Worm (Caenorhabditis elegans) whole organism, young adult: ENCODE data around the gene cyp-33E1.

Experiments
- F49E8.2 ChIP-seq: sonication (generic microtip); optimal IDR thresholded peaks from 3 replicates; lab custom pipeline; 2017; ENCODE audit warnings: missing genetic modification characterization, mild to moderate bottlenecking, missing compliant biosample characterization, antibody characterized with exemption, moderate library complexity; ENCODE audit not compliant: insufficient read depth
- Y95B8A.8 ChIP-seq: fragments of 200-800 bp; sonication (Bioruptor generic); IDR thresholded peaks from 2 replicates; pipeline ENCODE4 v1.3.6; 2022; ENCODE audit warnings: missing genetic modification reagents, missing genetic modification characterization, missing compliant biosample characterization
- ama-1 ChIP-seq, 3 experiments: fragments of 150-350 bp in 1 of 3; sonication (generic microtip) in 2 of 3; optimal IDR thresholded peaks; 2 replicates each; lab custom pipeline; 2014 to 2018; ENCODE audit warnings: missing biosample characterization in 2 of 3, missing genetic modification characterization in 2 of 3, missing genetic modification reagents in 2 of 3
- cebp-1 ChIP-seq, 2 experiments: fragments of 200-800 bp in 1 of 2; sonication (Bioruptor generic) in 1 of 2; sonication (generic microtip) in 1 of 2; IDR thresholded peaks in 1 of 2; optimal IDR thresholded peaks in 1 of 2; 2 replicates each; pipeline versions ENCODE4 v1.3.6 to Lab custom; 2017 to 2022; ENCODE audit warnings: missing compliant biosample characterization in 2 of 2, missing genetic modification characterization in 2 of 2, mild to moderate bottlenecking in 1 of 2, missing genetic modification reagents in 1 of 2, moderate library complexity in 1 of 2
- ceh-91 ChIP-seq: fragments of 200-800 bp; sonication (Bioruptor generic); IDR thresholded peaks from 2 replicates; pipeline ENCODE4 v1.3.6; 2022; ENCODE audit warnings: missing genetic modification reagents, missing genetic modification characterization, missing compliant biosample characterization
- dpl-1 ChIP-seq: fragments of 150-350 bp; optimal IDR thresholded peaks from 2 replicates; lab custom pipeline; 2014; ENCODE audit warnings: missing biosample characterization, missing genetic modification reagents, missing genetic modification characterization
- egrh-3 ChIP-seq: fragments of 200-800 bp; sonication (Bioruptor generic); IDR thresholded peaks from 2 replicates; pipeline ENCODE4 v1.3.6; 2022; ENCODE audit warnings: missing genetic modification reagents, missing genetic modification characterization, missing compliant biosample characterization
- madf-6 ChIP-seq: fragments of 200-800 bp; sonication (Bioruptor generic); IDR thresholded peaks from 2 replicates; pipeline ENCODE4 v1.3.6; 2022; ENCODE audit warnings: missing genetic modification reagents, missing genetic modification characterization, missing compliant biosample characterization
- pha-4 ChIP-seq: fragments of 150-350 bp; sonication (generic microtip); optimal IDR thresholded peaks from 2 replicates; lab custom pipeline; 2014; ENCODE audit warnings: missing biosample characterization, missing genetic modification reagents, missing genetic modification characterization
- unc-62 ChIP-seq: fragments of 150-350 bp; optimal IDR thresholded peaks from 2 replicates; lab custom pipeline; 2014; ENCODE audit warnings: missing biosample characterization, missing genetic modification reagents, missing genetic modification characterization

DNA sequence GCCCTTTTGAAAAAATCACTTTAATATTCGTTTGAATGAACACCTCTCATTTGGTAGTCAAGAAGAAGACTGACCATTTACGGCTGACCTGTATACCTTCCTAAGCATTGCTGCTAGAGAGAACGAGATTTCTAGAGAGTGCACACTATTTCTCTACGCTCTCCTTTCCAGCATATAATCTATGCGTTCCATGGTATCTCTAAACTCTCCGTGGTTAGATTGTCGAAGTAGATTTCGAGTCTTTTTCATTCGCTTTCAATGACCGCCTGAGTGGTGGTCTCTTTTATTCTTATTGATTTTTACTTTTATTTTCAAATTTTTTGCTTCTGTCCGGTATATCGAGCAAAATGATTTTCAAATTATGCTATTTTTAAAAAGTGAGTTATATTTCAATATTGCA is 50.9 kb downstream of the cyp-33E1 start:
- TF ChIP-seq egrh-3, result no peak
- no peak for TF ChIP-seq dpl-1 (GFP tag; lab: Kevin White, UChicago)
- no peak for TF ChIP-seq F49E8.2 (tag; lab: Kevin White, UChicago)
- no peak for TF ChIP-seq cebp-1 (GFP tag; IDR thresholded peaks at IDR 0.05; lab: Robert Waterston, UW)
- TF ChIP-seq cebp-1 (tag; optimal IDR thresholded peaks at IDR 0.05; lab: Kevin White, UChicago), result no peak
- TF ChIP-seq madf-6, result no peak
- TF ChIP-seq ama-1 (optimal IDR thresholded peaks at IDR 0.05; lab: Kevin White, UChicago), result no peak
- TF ChIP-seq ama-1 (GFP tag; optimal IDR thresholded peaks at IDR 0.05; lab: Kevin White, UChicago), result no peak
- TF ChIP-seq Y95B8A.8 (GFP tag; lab: Robert Waterston, UW), result no peak
- no peak for TF ChIP-seq unc-62 (GFP tag; lab: Kevin White, UChicago)
- TF ChIP-seq ceh-91 (GFP tag; lab: Robert Waterston, UW), result no peak
- no peak for TF ChIP-seq pha-4
